Worm (Caenorhabditis elegans) whole organism, L4 larva: ENCODE measurements around the gene srh-184.
A peak's percentile ranks its signal among the peaks of the same experiment; 100 is the strongest.

Source experiments
- F10B5.3 ChIP-seq: sonication (generic microtip); optimal IDR thresholded peaks from 2 replicates; lab custom pipeline; 2016; ENCODE audit warnings: mild to moderate bottlenecking, missing genetic modification characterization, missing compliant biosample characterization
- F37D6.2 ChIP-seq: sonication (generic microtip); optimal IDR thresholded peaks from 2 replicates; lab custom pipeline; 2016; ENCODE audit warnings: mild to moderate bottlenecking, missing genetic modification characterization, missing compliant biosample characterization
- F44E2.7 ChIP-seq: fragments of 200-800 bp; sonication (Bioruptor generic); IDR thresholded peaks from 2 replicates; pipeline ENCODE4 v2.1.2; 2022; ENCODE audit warnings: missing genetic modification characterization, missing compliant biosample characterization
- F49E8.2 ChIP-seq: sonication (generic microtip); optimal IDR thresholded peaks from 2 replicates; lab custom pipeline; 2016; ENCODE audit warnings: missing compliant biosample characterization, mild to moderate bottlenecking, missing genetic modification characterization, borderline replicate concordance
- Y5F2A.4 ChIP-seq: fragments of 200-800 bp; sonication (Bioruptor generic); optimal IDR thresholded peaks from 2 replicates; lab custom pipeline; 2018; ENCODE audit warnings: mild to moderate bottlenecking, missing genetic modification characterization, missing compliant biosample characterization
- ZK337.2 ChIP-seq: fragments of 200-800 bp; sonication (Bioruptor generic); IDR thresholded peaks from 2 replicates; pipeline ENCODE4 v1.3.6; 2022; ENCODE audit warnings: missing genetic modification reagents, missing genetic modification characterization, missing compliant biosample characterization
- aha-1 ChIP-seq: fragments of 150-350 bp; peaks from one replicate; lab custom pipeline; 2014; ENCODE audit warnings: missing biosample characterization, missing genetic modification characterization
- attf-4 ChIP-seq: sonication (generic microtip); optimal IDR thresholded peaks from 3 replicates; lab custom pipeline; 2017; ENCODE audit warnings: missing biosample characterization, missing genetic modification characterization
- ceh-20 ChIP-seq: fragments of 200-800 bp; sonication (Bioruptor generic); IDR thresholded peaks from 2 replicates; pipeline ENCODE4 v1.3.6; 2022; ENCODE audit warnings: missing genetic modification reagents, missing genetic modification characterization, missing compliant biosample characterization
- ceh-32 ChIP-seq: sonication (generic microtip); optimal IDR thresholded peaks from 2 replicates; lab custom pipeline; 2016; ENCODE audit warnings: mild to moderate bottlenecking, missing genetic modification characterization, missing compliant biosample characterization; ENCODE audit not compliant: poor library complexity
- ceh-44 ChIP-seq: fragments of 200-800 bp; sonication (Bioruptor generic); IDR thresholded peaks from 2 replicates; pipeline ENCODE4 v1.3.6; 2022; ENCODE audit warnings: missing genetic modification reagents, missing genetic modification characterization, missing compliant biosample characterization
- ceh-62 ChIP-seq: sonication (generic microtip); optimal IDR thresholded peaks from 2 replicates; lab custom pipeline; 2017; ENCODE audit warnings: missing biosample characterization, missing genetic modification characterization
- ceh-82 ChIP-seq: sonication (generic microtip); optimal IDR thresholded peaks from 2 replicates; lab custom pipeline; 2017; ENCODE audit warnings: missing biosample characterization, missing genetic modification characterization
- cey-2 ChIP-seq: sonication (generic microtip); optimal IDR thresholded peaks from 3 replicates; lab custom pipeline; 2017; ENCODE audit warnings: missing genetic modification characterization, mild to moderate bottlenecking, missing compliant biosample characterization, antibody characterized with exemption, borderline replicate concordance; ENCODE audit not compliant: insufficient read depth
- daf-12 ChIP-seq: fragments of 150-350 bp; optimal IDR thresholded peaks from 2 replicates; lab custom pipeline; 2014; ENCODE audit warnings: missing biosample characterization, missing genetic modification reagents, missing genetic modification characterization
- daf-16 ChIP-seq, 3 experiments: sonication (generic microtip); optimal IDR thresholded peaks; 2 replicates each; lab custom pipeline; 2016 to 2017; ENCODE audit warnings: missing genetic modification characterization in 3 of 3, missing genetic modification reagents in 3 of 3, mild to moderate bottlenecking in 2 of 3, missing compliant biosample characterization in 2 of 3, missing biosample characterization in 1 of 3, moderate library complexity in 1 of 3
- dmd-6 ChIP-seq: fragments of 200-800 bp; sonication (Bioruptor generic); IDR thresholded peaks from 2 replicates; pipeline ENCODE4 v1.3.6; 2022; ENCODE audit warnings: missing genetic modification reagents, missing genetic modification characterization, missing compliant biosample characterization
- dmd-8 ChIP-seq: fragments of 200-800 bp; sonication (Bioruptor generic); IDR thresholded peaks from 2 replicates; pipeline ENCODE4 v1.3.6; 2022; ENCODE audit warnings: missing genetic modification characterization, missing compliant biosample characterization
- dmd-9 ChIP-seq: fragments of 200-800 bp; sonication (Bioruptor generic); IDR thresholded peaks from 2 replicates; pipeline ENCODE4 v1.3.6; 2022; ENCODE audit warnings: missing genetic modification reagents, missing genetic modification characterization, missing compliant biosample characterization
- duxl-1 ChIP-seq: sonication (generic microtip); optimal IDR thresholded peaks from 2 replicates; lab custom pipeline; 2016; ENCODE audit warnings: mild to moderate bottlenecking, missing genetic modification characterization, moderate library complexity, missing compliant biosample characterization; ENCODE audit not compliant: poor library complexity
- dve-1 ChIP-seq: sonication (generic microtip); optimal IDR thresholded peaks from 2 replicates; lab custom pipeline; 2017; ENCODE audit warnings: antibody characterized with exemption, mild to moderate bottlenecking, missing genetic modification characterization, missing compliant biosample characterization; ENCODE audit not compliant: insufficient read depth
- egl-43 ChIP-seq: fragments of 200-800 bp; sonication (Bioruptor generic); IDR thresholded peaks from 2 replicates; pipeline ENCODE4 v1.3.6; 2022; ENCODE audit warnings: missing genetic modification reagents, missing genetic modification characterization, missing compliant biosample characterization
- fos-1 ChIP-seq: fragments of 150-350 bp; optimal IDR thresholded peaks from 2 replicates; lab custom pipeline; 2014; ENCODE audit warnings: missing biosample characterization, missing genetic modification characterization
- gei-8 ChIP-seq: fragments of 200-800 bp; sonication (Bioruptor generic); optimal IDR thresholded peaks from 2 replicates; lab custom pipeline; 2018; ENCODE audit warnings: mild to moderate bottlenecking, missing genetic modification characterization, missing compliant biosample characterization
- hlh-30 ChIP-seq: sonication (generic microtip); optimal IDR thresholded peaks from 2 replicates; lab custom pipeline; 2017; ENCODE audit warnings: antibody characterized with exemption, mild to moderate bottlenecking, missing genetic modification characterization, missing compliant biosample characterization; ENCODE audit not compliant: insufficient read depth
- lin-15B ChIP-seq: fragments of 150-350 bp; sonication (generic microtip); optimal IDR thresholded peaks from 3 replicates; lab custom pipeline; 2014; ENCODE audit warnings: missing biosample characterization, missing genetic modification characterization
- lin-39 ChIP-seq: fragments of 150-350 bp; optimal IDR thresholded peaks from 2 replicates; lab custom pipeline; 2014; ENCODE audit warnings: missing biosample characterization, missing genetic modification reagents, missing genetic modification characterization
- lsy-2 ChIP-seq, 2 experiments: fragments of 150-350 bp in 1 of 2; sonication (generic microtip) in 1 of 2; optimal IDR thresholded peaks; 2 replicates each; lab custom pipeline; 2014 to 2017; ENCODE audit warnings: missing biosample characterization in 2 of 2, missing genetic modification characterization in 2 of 2
- madf-9 ChIP-seq: fragments of 200-800 bp; sonication (Bioruptor generic); conservative IDR thresholded peaks from 2 replicates; pipeline ENCODE4 v1.3.6; 2022; ENCODE audit warnings: missing genetic modification reagents, missing genetic modification characterization, missing compliant biosample characterization
- mdt-29 ChIP-seq: fragments of 200-800 bp; sonication (Bioruptor generic); IDR thresholded peaks from 2 replicates; pipeline ENCODE4 v1.3.6; 2022; ENCODE audit warnings: missing genetic modification reagents, missing genetic modification characterization, missing compliant biosample characterization
- mxl-2 ChIP-seq: fragments of 200-800 bp; sonication (Bioruptor generic); conservative IDR thresholded peaks from 2 replicates; pipeline ENCODE4 v1.3.6; 2022; ENCODE audit warnings: missing genetic modification reagents, missing genetic modification characterization, missing compliant biosample characterization
- nhr-11 ChIP-seq: fragments of 150-350 bp; optimal IDR thresholded peaks from 2 replicates; lab custom pipeline; 2014; ENCODE audit warnings: missing biosample characterization, missing genetic modification characterization
- nhr-28 ChIP-seq: fragments of 150-350 bp; optimal IDR thresholded peaks from 2 replicates; lab custom pipeline; 2014; ENCODE audit warnings: missing biosample characterization, missing genetic modification characterization
- nhr-41 ChIP-seq: fragments of 200-800 bp; sonication (Bioruptor generic); IDR thresholded peaks from 2 replicates; pipeline ENCODE4 v1.3.6; 2022; ENCODE audit warnings: missing genetic modification reagents, missing genetic modification characterization, missing compliant biosample characterization
- nhr-42 ChIP-seq: fragments of 200-800 bp; sonication (Bioruptor generic); IDR thresholded peaks from 2 replicates; pipeline ENCODE4 v1.3.6; 2022; ENCODE audit warnings: missing genetic modification characterization, missing compliant biosample characterization
- nhr-77 ChIP-seq: fragments of 150-350 bp; optimal IDR thresholded peaks from 2 replicates; lab custom pipeline; 2014; ENCODE audit warnings: missing biosample characterization, missing genetic modification characterization
- pha-4 ChIP-seq, 2 experiments: fragments of 150-350 bp in 1 of 2; fragments of 200-800 bp in 1 of 2; sonication (Bioruptor generic) in 1 of 2; IDR thresholded peaks in 1 of 2; optimal IDR thresholded peaks in 1 of 2; 2 replicates each; pipeline versions ENCODE4 v1.3.6 to Lab custom; 2014 to 2022; ENCODE audit warnings: missing genetic modification characterization in 2 of 2, missing genetic modification reagents in 2 of 2, missing biosample characterization in 1 of 2, missing compliant biosample characterization in 1 of 2
- pqm-1 ChIP-seq: sonication (generic microtip); optimal IDR thresholded peaks from 2 replicates; lab custom pipeline; 2017; ENCODE audit warnings: missing biosample characterization, missing genetic modification characterization
- rbr-2 ChIP-seq: sonication (generic microtip); optimal IDR thresholded peaks from 2 replicates; lab custom pipeline; 2016; ENCODE audit warnings: missing genotype, missing genetic modification characterization, missing compliant biosample characterization
- saeg-2 ChIP-seq: fragments of 200-800 bp; sonication (Bioruptor generic); IDR thresholded peaks from 2 replicates; pipeline ENCODE4 v1.3.6; 2022; ENCODE audit warnings: missing genetic modification reagents, missing genetic modification characterization, missing compliant biosample characterization
- snpc-1.2 ChIP-seq: fragments of 200-800 bp; sonication (Bioruptor generic); IDR thresholded peaks from 2 replicates; pipeline ENCODE4 v1.3.6; 2022; ENCODE audit warnings: missing genetic modification reagents, missing genetic modification characterization, missing compliant biosample characterization
- snpc-4 ChIP-seq: fragments of 150-350 bp; optimal IDR thresholded peaks from 2 replicates; lab custom pipeline; 2014; ENCODE audit warnings: missing biosample characterization, missing genetic modification characterization
- spr-1 ChIP-seq: sonication (generic microtip); optimal IDR thresholded peaks from 2 replicates; lab custom pipeline; 2016; ENCODE audit warnings: mild to moderate bottlenecking, missing genetic modification characterization, missing compliant biosample characterization
- tra-1 ChIP-seq: fragments of 200-800 bp; sonication (Bioruptor generic); IDR thresholded peaks from 2 replicates; pipeline ENCODE4 v1.3.6; 2022; ENCODE audit warnings: missing genetic modification reagents, missing genetic modification characterization, missing compliant biosample characterization
- unc-130 ChIP-seq: sonication (generic microtip); optimal IDR thresholded peaks from 2 replicates; lab custom pipeline; 2016; ENCODE audit warnings: missing genetic modification reagents, missing genetic modification characterization, missing compliant biosample characterization
- vab-7 ChIP-seq: fragments of 200-800 bp; sonication (Bioruptor generic); IDR thresholded peaks from 2 replicates; pipeline ENCODE4 v1.3.6; 2022; ENCODE audit warnings: missing genetic modification reagents, missing genetic modification characterization, missing compliant biosample characterization
- zag-1 ChIP-seq: fragments of 150-350 bp; optimal IDR thresholded peaks from 2 replicates; lab custom pipeline; 2014; ENCODE audit warnings: missing biosample characterization, missing genetic modification characterization
- zip-11 ChIP-seq: fragments of 200-800 bp; sonication (Bioruptor generic); IDR thresholded peaks from 2 replicates; pipeline ENCODE4 v1.3.6; 2022; ENCODE audit warnings: missing genetic modification characterization, missing compliant biosample characterization
- ztf-7 ChIP-seq: fragments of 150-350 bp; optimal IDR thresholded peaks from 2 replicates; lab custom pipeline; 2014; ENCODE audit warnings: missing biosample characterization, missing genetic modification characterization

srh-184 gene

ce11 chrV:10802060-10802459 is 4.1 kb upstream of the srh-184 start (continued):
- peak in 1 of 2 experiments; percentile 77 for TF ChIP-seq daf-16 (GFP tag; optimal IDR thresholded peaks at IDR 0.05; lab: Kevin White, UChicago)
- peak; percentile 93 for TF ChIP-seq daf-16 (tag; optimal IDR thresholded peaks at IDR 0.05; lab: Kevin White, UChicago)
- no peak for TF ChIP-seq lin-39 (tag; lab: Kevin White, UChicago)
- no peak for TF ChIP-seq ceh-62 (tag; lab: Kevin White, UChicago)
- TF ChIP-seq ZK337.2 (GFP tag; lab: Robert Waterston, UW) = no peak
- no peak for TF ChIP-seq madf-9
- peak; percentile 96 for TF ChIP-seq dve-1 (tag; lab: Kevin White, UChicago)
- no peak for TF ChIP-seq nhr-42 (GFP tag; lab: Robert Waterston, UW)
- TF ChIP-seq nhr-77 (tag; lab: Kevin White, UChicago) = peak; percentile 70
- TF ChIP-seq pqm-1 (tag; lab: Kevin White, UChicago) = peak; percentile 67
- no peak for TF ChIP-seq F37D6.2 (tag; lab: Kevin White, UChicago)
- TF ChIP-seq aha-1 = no peak
- no peak for TF ChIP-seq ceh-32 (tag; lab: Kevin White, UChicago)
- peak; percentile 99 for TF ChIP-seq dmd-6 (GFP tag; lab: Robert Waterston, UW)
- peak; percentile 69; the same call in 1 of the 2 replicates for TF ChIP-seq ceh-20 (GFP tag; lab: Robert Waterston, UW)
- TF ChIP-seq tra-1 (GFP tag; lab: Robert Waterston, UW) = peak; percentile 95
- no peak for TF ChIP-seq zag-1 (tag; lab: Kevin White, UChicago)
- TF ChIP-seq mdt-29 = 0 out of 2 replicates have a peak, but pooled peaks have one; percentile 31
- TF ChIP-seq egl-43 (GFP tag; lab: Robert Waterston, UW) = no peak
- TF ChIP-seq ceh-44 (GFP tag; lab: Robert Waterston, UW) = no peak
- TF ChIP-seq rbr-2 (tag; lab: Kevin White, UChicago) = no peak
- TF ChIP-seq attf-4 = no peak
- TF ChIP-seq cey-2 (tag; lab: Kevin White, UChicago) = no peak
- TF ChIP-seq F49E8.2 (tag; lab: Kevin White, UChicago) = no peak

ce11 chrV:10801154-10801553 is 3.2 kb upstream of the srh-184 start, which contains the start of gene D1054.18:
TSS of gene D1054.18 (minus strand) at chrV:10801198.
- TF ChIP-seq hlh-30 (tag; lab: Kevin White, UChicago) (peak; percentile 55), daf-12 (tag; lab: Kevin White, UChicago) (no peak), dmd-9 (GFP tag; lab: Robert Waterston, UW) (no peak), nhr-28 (tag; lab: Kevin White, UChicago) (peak; percentile 84), unc-130 (GFP tag; lab: Kevin White, UChicago) (no peak), fos-1 (no peak), ztf-7 (tag; lab: Kevin White, UChicago) (no peak), lin-15B (no peak), Y5F2A.4 (no peak), spr-1 (tag; lab: Kevin White, UChicago) (no peak), gei-8 (GFP tag; lab: Kevin White, UChicago) (no peak), snpc-4 (tag; lab: Kevin White, UChicago) (no peak), zip-11 (no peak), dmd-8 (GFP tag; lab: Robert Waterston, UW) (no peak), F44E2.7 (GFP tag; lab: Robert Waterston, UW) (no peak), mxl-2 (GFP tag; lab: Robert Waterston, UW) (no peak), lsy-2 (tag; optimal IDR thresholded peaks at IDR 0.05; lab: Kevin White, UChicago) (no peak), madf-9 (no peak), F49E8.2 (tag; lab: Kevin White, UChicago) (no peak), vab-7 (GFP tag; lab: Robert Waterston, UW) (no peak), pha-4 (GFP tag; IDR thresholded peaks at IDR 0.05; lab: Robert Waterston, UW) (peak; percentile 27; the same call in 1 of the 2 replicates), pha-4 (tag; optimal IDR thresholded peaks at IDR 0.05; lab: Kevin White, UChicago) (no peak), duxl-1 (tag; lab: Kevin White, UChicago) (no peak), ceh-82 (tag; lab: Kevin White, UChicago) (no peak), nhr-41 (GFP tag; lab: Robert Waterston, UW) (peak; percentile 85), attf-4 (no peak), F10B5.3 (tag; lab: Kevin White, UChicago) (no peak), snpc-1.2 (no peak), pqm-1 (tag; lab: Kevin White, UChicago) (peak; percentile 93), nhr-11 (tag; lab: Kevin White, UChicago) (no peak), saeg-2 (GFP tag; lab: Robert Waterston, UW) (peak; percentile 42; the same call in 1 of the 2 replicates)
